Fruit fly (Drosophila melanogaster): ENCODE data around the gene CG14543.

The CG14543 gene

dm6 chr3R:26042131-26042885, 14.1 kb upstream of the CG14543 start (continued):
- peak; percentile 96 to 97 for TF ChIP-seq chif (GFP tag; optimal IDR thresholded peaks at IDR 0.05)
- 0 out of 4 replicates have a peak, but pooled peaks have one; percentile 35 for TF ChIP-seq chinmo (GFP tag; IDR thresholded peaks at IDR 0.05; ENCODE audit: partially characterized antibody)
- TF ChIP-seq sens (GFP tag): peak; percentile 100
- no peak for TF ChIP-seq hth (optimal IDR thresholded peaks at IDR 0.05)
- TF ChIP-seq CG2889 (GFP tag; IDR thresholded peaks at IDR 0.05): peak; percentile 97
- TF ChIP-seq Hsf (GFP tag; optimal IDR thresholded peaks at IDR 0.05): peak; percentile 97
- peak; percentile 96 to 97 for TF ChIP-seq Pdp1 (GFP tag; optimal IDR thresholded peaks at IDR 0.05)
- TF ChIP-seq Chrac-16 (GFP tag; optimal IDR thresholded peaks at IDR 0.05): peak; percentile 97
- TF ChIP-seq cas (GFP tag; IDR thresholded peaks at IDR 0.05): peak; percentile 88
- TF ChIP-seq toy (GFP tag; IDR thresholded peaks at IDR 0.05): peak; percentile 87
- peak; percentile 87 for TF ChIP-seq CG6683 (GFP tag; optimal IDR thresholded peaks at IDR 0.05)
- TF ChIP-seq CG30431 (GFP tag; optimal IDR thresholded peaks at IDR 0.05): peak; percentile 96
- peak; percentile 94 for TF ChIP-seq CG3065 (GFP tag; optimal IDR thresholded peaks at IDR 0.05)
- peak; percentile 92 for TF ChIP-seq zen (tag; optimal IDR thresholded peaks at IDR 0.05)
- peak; percentile 85 for TF ChIP-seq CG13296 (GFP tag; optimal IDR thresholded peaks at IDR 0.05)
- TF ChIP-seq inv (GFP tag; IDR thresholded peaks at IDR 0.05; ENCODE audit: partially characterized antibody): no peak
- peak; percentile 93 for TF ChIP-seq CG17568 (GFP tag; optimal IDR thresholded peaks at IDR 0.05)
- TF ChIP-seq NfI (GFP tag; optimal IDR thresholded peaks at IDR 0.05): peak; percentile 96
- TF ChIP-seq CG9609 (GFP tag; optimal IDR thresholded peaks at IDR 0.05): peak; percentile 97
- peak; percentile 95 for TF ChIP-seq Fer3 (tag; optimal IDR thresholded peaks at IDR 0.05)
- TF ChIP-seq CG3281 (GFP tag; optimal IDR thresholded peaks at IDR 0.05): peak; percentile 96
- TF ChIP-seq Tbp (GFP tag; optimal IDR thresholded peaks at IDR 0.05): no peak
- TF ChIP-seq CG3407 (GFP tag; optimal IDR thresholded peaks at IDR 0.05): peak; percentile 94
- TF ChIP-seq CG9727 (GFP tag; optimal IDR thresholded peaks at IDR 0.05): peak; percentile 97
- peak; percentile 93 for TF ChIP-seq ewg (GFP tag; optimal IDR thresholded peaks at IDR 0.05)
- TF ChIP-seq sna (GFP tag; IDR thresholded peaks at IDR 0.05; ENCODE audit: partially characterized antibody): no peak
- no peak for TF ChIP-seq Lpt (GFP tag; optimal IDR thresholded peaks at IDR 0.05)
- no peak for TF ChIP-seq D (optimal IDR thresholded peaks at IDR 0.05)
- peak; percentile 94 for TF ChIP-seq D (GFP tag; optimal IDR thresholded peaks at IDR 0.05)
- TF ChIP-seq CG17829 (tag; optimal IDR thresholded peaks at IDR 0.05): peak; percentile 93
- TF ChIP-seq B-H2 (GFP tag; optimal IDR thresholded peaks at IDR 0.05): peak; percentile 87
- TF ChIP-seq fd64A (GFP tag; optimal IDR thresholded peaks at IDR 0.05): peak; percentile 82
- peak; percentile 97 for TF ChIP-seq CG10366 (GFP tag; IDR thresholded peaks at IDR 0.05)
- peak; percentile 94 for TF ChIP-seq CG11093 (GFP tag; IDR thresholded peaks at IDR 0.05)
- TF ChIP-seq CG30020 (tag; optimal IDR thresholded peaks at IDR 0.05): peak; percentile 58
- no peak for TF ChIP-seq Scr (GFP tag; IDR thresholded peaks at IDR 0.05; ENCODE audit: partially characterized antibody)
- TF ChIP-seq CG17612 (GFP tag; IDR thresholded peaks at IDR 0.05): peak; percentile 96
- no peak for TF ChIP-seq hbn (GFP tag; IDR thresholded peaks at IDR 0.05; ENCODE audit: partially characterized antibody)
- TF ChIP-seq Myb (GFP tag; optimal IDR thresholded peaks at IDR 0.05): peak; percentile 86
- peak; percentile 98 for TF ChIP-seq Rfx (GFP tag; IDR thresholded peaks at IDR 0.05)
- TF ChIP-seq sc (optimal IDR thresholded peaks at IDR 0.05): no peak
- TF ChIP-seq sc (GFP tag; optimal IDR thresholded peaks at IDR 0.05): peak; percentile 94
- TF ChIP-seq CG11723 (GFP tag; optimal IDR thresholded peaks at IDR 0.05): peak; percentile 93
